Worm (Caenorhabditis elegans) whole organism, L4 larva: Measurements from ENCODE around the gene col-89.

Source experiments
- pha-4 ChIP-seq, 2 experiments: fragments of 150-350 bp in 1 of 2; fragments of 200-800 bp in 1 of 2; sonication (Bioruptor generic) in 1 of 2; IDR thresholded peaks in 1 of 2; optimal IDR thresholded peaks in 1 of 2; 2 replicates each; pipeline versions ENCODE4 v1.3.6 to Lab custom; 2014 to 2022; ENCODE audit warnings: missing genetic modification characterization in 2 of 2, missing genetic modification reagents in 2 of 2, missing biosample characterization in 1 of 2, missing compliant biosample characterization in 1 of 2
- snpc-4 ChIP-seq: fragments of 150-350 bp; optimal IDR thresholded peaks from 2 replicates; lab custom pipeline; 2014; ENCODE audit warnings: missing biosample characterization, missing genetic modification characterization

- no peak for TF ChIP-seq snpc-4 (tag; lab: Kevin White, UChicago)
- no peak for TF ChIP-seq pha-4 (GFP tag; IDR thresholded peaks at IDR 0.05; lab: Robert Waterston, UW)
- no peak for TF ChIP-seq pha-4 (tag; optimal IDR thresholded peaks at IDR 0.05; lab: Kevin White, UChicago)
Measured at ce11 chrIII:4735443-4735842, 12.5 kb upstream of the col-89 start, which contains the start of gene F17C8.7.
